Worm (Caenorhabditis elegans) whole organism, midembryonic: ENCODE results near the gene H27A22.1.

Experiments used
- T22C8.4 ChIP-seq: fragments of 200-800 bp; sonication (Bioruptor generic); IDR thresholded peaks from 2 replicates; pipeline ENCODE4 v1.3.6; 2022; ENCODE audit warnings: missing genetic modification characterization, missing compliant biosample characterization
- cog-1 ChIP-seq: sonication (generic microtip); optimal IDR thresholded peaks from 2 replicates; lab custom pipeline; 2016; ENCODE audit warnings: missing genetic modification characterization, missing compliant biosample characterization
- flt-1 ChIP-seq: fragments of 200-800 bp; sonication (Bioruptor generic); IDR thresholded peaks from 2 replicates; pipeline ENCODE4 v1.3.6; 2022; ENCODE audit warnings: missing genetic modification characterization, missing compliant biosample characterization
- klf-2 ChIP-seq: fragments of 200-800 bp; sonication (Bioruptor generic); conservative IDR thresholded peaks from 2 replicates; pipeline ENCODE4 v1.3.6; 2022; ENCODE audit warnings: missing genetic modification reagents, missing genetic modification characterization, missing compliant biosample characterization
- med-1 ChIP-seq: sonication (generic microtip); optimal IDR thresholded peaks from 2 replicates; lab custom pipeline; 2017; ENCODE audit warnings: missing genetic modification characterization, mild to moderate bottlenecking, missing compliant biosample characterization, antibody characterized with exemption, missing genetic modification reagents; ENCODE audit not compliant: insufficient read depth
- ref-1 ChIP-seq: fragments of 200-800 bp; sonication (Bioruptor generic); conservative IDR thresholded peaks from 2 replicates; pipeline ENCODE4 v1.3.6; 2022; ENCODE audit warnings: missing genetic modification reagents, missing genetic modification characterization, missing compliant biosample characterization
- tab-1 ChIP-seq: fragments of 200-800 bp; sonication (Bioruptor generic); IDR thresholded peaks from 2 replicates; pipeline ENCODE4 v1.3.6; 2022; ENCODE audit warnings: missing genetic modification characterization, missing compliant biosample characterization
- ztf-23 ChIP-seq: fragments of 200-800 bp; sonication (Bioruptor generic); IDR thresholded peaks from 2 replicates; pipeline ENCODE4 v1.3.6; 2022; ENCODE audit warnings: missing genetic modification reagents, missing genetic modification characterization, missing compliant biosample characterization
- ztf-29 ChIP-seq: fragments of 200-800 bp; sonication (Bioruptor generic); IDR thresholded peaks from 2 replicates; pipeline ENCODE4 v1.3.6; 2022; ENCODE audit warnings: missing genetic modification reagents, missing genetic modification characterization, missing compliant biosample characterization

ce11 chrV:10598670-10599154 lies 3.6 kb upstream of the H27A22.1 start, which contains the start of gene scpl-4:
- TF ChIP-seq flt-1 (GFP tag; lab: Robert Waterston, UW) (no peak), ref-1 (GFP tag; lab: Robert Waterston, UW) (no peak), T22C8.4 (GFP tag; lab: Robert Waterston, UW) (no peak), cog-1 (tag; lab: Kevin White, UChicago) (no peak), klf-2 (no peak), ztf-29 (GFP tag; lab: Robert Waterston, UW) (no peak), ztf-23 (no peak), tab-1 (no peak), med-1 (no peak)
